3 fruit fly cellular contexts compared by ENCODE assay signal in genomic region chr3R:19612908-19613431, dm6.
A peak's percentile ranks its signal among the peaks of the same experiment; 100 is the strongest.
TF ChIP-seq lines count a peak whose summit lies in the region.

CG16727 (plus strand) TSS chr3R:19613381.

- TF ChIP-seq CTCF in whole organism, embryonic (GFP tag; optimal IDR thresholded peaks at IDR 0.05; lab: Kevin White, UChicago) = no peak

TF ChIP-seq in whole organism, embryonic, 481 proteins besides CTCF, POLR2A, EP300 and RAD21 (continues in another document):
- TF ChIP-seq sens (GFP tag; lab: Kevin White, UChicago) (peak; percentile 78), CG10543 (GFP tag; optimal IDR thresholded peaks at IDR 0.05; lab: Kevin White, UChicago) (peak; percentile 54), CG2678 (tag; optimal IDR thresholded peaks at IDR 0.05; lab: Kevin White, UChicago) (peak; percentile 65), Hmr (GFP tag; optimal IDR thresholded peaks at IDR 0.05; lab: Kevin White, UChicago) (peak; percentile 58), Med (GFP tag; lab: Kevin White, UChicago) (peak; percentile 47), psq (GFP tag; optimal IDR thresholded peaks at IDR 0.05; lab: Kevin White, UChicago) (no peak), CrebB (tag; optimal IDR thresholded peaks at IDR 0.05; lab: Kevin White, UChicago) (peak; percentile 17), CG15514 (GFP tag; optimal IDR thresholded peaks at IDR 0.05; lab: Kevin White, UChicago) (peak; percentile 49), hkb (optimal IDR thresholded peaks at IDR 0.05; lab: Kevin White, UChicago) (no peak), hkb (GFP tag; IDR thresholded peaks at IDR 0.05; lab: Robert Waterston, UW) (0 out of 2 replicates have a peak, but pooled peaks have one; percentile 32), Sox100B (GFP tag; optimal IDR thresholded peaks at IDR 0.05; lab: Kevin White, UChicago) (peak; percentile 39), scrt (GFP tag; optimal IDR thresholded peaks at IDR 0.05; lab: Kevin White, UChicago) (peak; percentile 36), tap (tag; optimal IDR thresholded peaks at IDR 0.05; lab: Kevin White, UChicago) (peak; percentile 2), CG12942 (GFP tag; optimal IDR thresholded peaks at IDR 0.05; lab: Kevin White, UChicago) (no peak), CG15011 (GFP tag; optimal IDR thresholded peaks at IDR 0.05; lab: Kevin White, UChicago) (peak; percentile 12), Drgx (GFP tag; IDR thresholded peaks at IDR 0.05; lab: Robert Waterston, UW) (no peak), CG1792 (GFP tag; optimal IDR thresholded peaks at IDR 0.05; lab: Kevin White, UChicago) (no peak), ATbp (GFP tag; optimal IDR thresholded peaks at IDR 0.05; lab: Kevin White, UChicago) (peak; percentile 57), ranshi (GFP tag; IDR thresholded peaks at IDR 0.05; lab: Robert Waterston, UW) (no peak), klu (GFP tag; IDR thresholded peaks at IDR 0.05; lab: Robert Waterston, UW) (no peak), dmrt99B (tag; optimal IDR thresholded peaks at IDR 0.05; lab: Kevin White, UChicago) (peak; percentile 26), CG2875 (GFP tag; optimal IDR thresholded peaks at IDR 0.05; lab: Kevin White, UChicago) (peak; percentile 18), CG12071 (GFP tag; optimal IDR thresholded peaks at IDR 0.05; lab: Kevin White, UChicago) (peak; percentile 41), Adf1 (GFP tag; IDR thresholded peaks at IDR 0.05; lab: Robert Waterston, UW) (no peak), cwo (GFP tag; optimal IDR thresholded peaks at IDR 0.05; lab: Kevin White, UChicago) (peak; percentile 15), pan (optimal IDR thresholded peaks at IDR 0.05; lab: Kevin White, UChicago) (no peak), pan (GFP tag; optimal IDR thresholded peaks at IDR 0.05 in 1 of 2, IDR thresholded peaks at IDR 0.05 in 1 of 2) (no peak), Asciz (GFP tag; optimal IDR thresholded peaks at IDR 0.05; lab: Kevin White, UChicago) (peak; percentile 20), CG31365 (tag; optimal IDR thresholded peaks at IDR 0.05; lab: Kevin White, UChicago) (peak; percentile 15), CG12219 (GFP tag; optimal IDR thresholded peaks at IDR 0.05; lab: Kevin White, UChicago) (peak; percentile 16), CG17568 (GFP tag; optimal IDR thresholded peaks at IDR 0.05; lab: Kevin White, UChicago) (peak; percentile 31)

TF ChIP-seq in whole organism, prepupa, 60 proteins besides CTCF, POLR2A, EP300 and RAD21:
- TF ChIP-seq Met (GFP tag; optimal IDR thresholded peaks at IDR 0.05; lab: Kevin White, UChicago) (no peak), fkh (GFP tag; optimal IDR thresholded peaks at IDR 0.05; lab: Kevin White, UChicago) (peak; percentile 77)

TF ChIP-seq in whole organism, wandering third instar larva, 38 proteins besides CTCF, POLR2A, EP300 and RAD21:
- TF ChIP-seq lola (GFP tag; optimal IDR thresholded peaks at IDR 0.05; lab: Kevin White, UChicago) = no peak
- peak; percentile 6 for TF ChIP-seq h (GFP tag; optimal IDR thresholded peaks at IDR 0.05; lab: Kevin White, UChicago)
- TF ChIP-seq OdsH (GFP tag; optimal IDR thresholded peaks at IDR 0.05; lab: Kevin White, UChicago) = peak; percentile 29
- TF ChIP-seq Hr78 (GFP tag; optimal IDR thresholded peaks at IDR 0.05; lab: Kevin White, UChicago) = no peak
- peak; percentile 24 for TF ChIP-seq Sp1 (GFP tag; optimal IDR thresholded peaks at IDR 0.05; lab: Kevin White, UChicago)
- TF ChIP-seq tai (GFP tag; optimal IDR thresholded peaks at IDR 0.05; lab: Kevin White, UChicago) = no peak
- TF ChIP-seq rgr (GFP tag; optimal IDR thresholded peaks at IDR 0.05; lab: Kevin White, UChicago) = peak; percentile 17

Comparison
In these comparisons a context has a peak if more than half of its experiments do, and no peak if none do; other contexts are left out.
1. Of the 7 proteins assayed by ChIP-seq in both whole organism, embryonic and whole organism, prepupa: peak only in whole organism, embryonic: Blimp-1 and CG6854; only in whole organism, prepupa: none; in both: none; in neither: 5.